Worm (Caenorhabditis elegans) whole organism, L3 larva: Measurements from ENCODE around the gene soc-2.
"Not testable (repeated sequence)": the region's sequence is repeated elsewhere in the genome, so short reads cannot be mapped to it uniquely, and the experiment has no call there.

Experiments
- R02D3.7 ChIP-seq: fragments of 150-350 bp; optimal IDR thresholded peaks from 2 replicates; lab custom pipeline; 2014; ENCODE audit warnings: missing biosample characterization, missing genetic modification characterization
- aly-2 ChIP-seq: fragments of 150-350 bp; optimal IDR thresholded peaks from 2 replicates; lab custom pipeline; 2014; ENCODE audit warnings: missing biosample characterization, missing genetic modification characterization
- ceh-16 ChIP-seq: sonication (generic microtip); optimal IDR thresholded peaks from 2 replicates; lab custom pipeline; 2017; ENCODE audit warnings: missing biosample characterization, missing genetic modification characterization
- ceh-28 ChIP-seq: fragments of 150-350 bp; optimal IDR thresholded peaks from 2 replicates; lab custom pipeline; 2014; ENCODE audit warnings: missing biosample characterization, missing genetic modification reagents, missing genetic modification characterization
- ceh-82 ChIP-seq: fragments of 150-350 bp; optimal IDR thresholded peaks from 2 replicates; lab custom pipeline; 2014; ENCODE audit warnings: missing biosample characterization, missing genetic modification characterization
- ceh-9 ChIP-seq: sonication (generic microtip); optimal IDR thresholded peaks from 2 replicates; lab custom pipeline; 2018; ENCODE audit warnings: missing biosample characterization, missing genetic modification characterization
- daf-12 ChIP-seq: fragments of 150-350 bp; optimal IDR thresholded peaks from 2 replicates; lab custom pipeline; 2014; ENCODE audit warnings: missing biosample characterization, missing genetic modification reagents, missing genetic modification characterization
- egl-27 ChIP-seq: sonication (generic microtip); optimal IDR thresholded peaks from 4 replicates; lab custom pipeline; 2017; ENCODE audit warnings: missing biosample characterization, missing genetic modification reagents, missing genetic modification characterization
- elt-1 ChIP-seq: fragments of 150-350 bp; optimal IDR thresholded peaks from 2 replicates; lab custom pipeline; 2014; ENCODE audit warnings: missing biosample characterization, missing genetic modification characterization
- elt-3 ChIP-seq, 3 experiments: fragments of 150-350 bp in 1 of 3; sonication (generic microtip) in 2 of 3; optimal IDR thresholded peaks; 2 replicates in 2 of 3; 4 replicates in 1 of 3; lab custom pipeline; 2014 to 2017; ENCODE audit warnings: missing biosample characterization in 3 of 3, missing genetic modification characterization in 3 of 3
- eor-1 ChIP-seq, 2 experiments: fragments of 150-350 bp; optimal IDR thresholded peaks; 2 replicates each; lab custom pipeline; 2014 to 2018; ENCODE audit warnings: missing biosample characterization in 2 of 2, missing genetic modification characterization in 2 of 2
- fos-1 ChIP-seq: fragments of 150-350 bp; optimal IDR thresholded peaks from 2 replicates; lab custom pipeline; 2014; ENCODE audit warnings: missing biosample characterization, missing genetic modification characterization
- lin-15B ChIP-seq: fragments of 150-350 bp; optimal IDR thresholded peaks from 2 replicates; lab custom pipeline; 2014; ENCODE audit warnings: missing biosample characterization, missing genetic modification characterization
- lin-39 ChIP-seq: fragments of 150-350 bp; optimal IDR thresholded peaks from 2 replicates; lab custom pipeline; 2018; ENCODE audit warnings: missing biosample characterization, missing genetic modification reagents, missing genetic modification characterization
- mml-1 ChIP-seq: fragments of 150-350 bp; sonication (generic microtip); optimal IDR thresholded peaks from 3 replicates; lab custom pipeline; 2014; ENCODE audit warnings: missing biosample characterization, missing genetic modification characterization
- nfya-1 ChIP-seq: sonication (generic microtip); optimal IDR thresholded peaks from 2 replicates; lab custom pipeline; 2017; ENCODE audit warnings: missing genetic modification characterization, mild to moderate bottlenecking, missing compliant biosample characterization, antibody characterized with exemption, moderate library complexity; ENCODE audit not compliant: insufficient read depth
- nhr-11 ChIP-seq: fragments of 150-350 bp; optimal IDR thresholded peaks from 2 replicates; lab custom pipeline; 2014; ENCODE audit warnings: missing biosample characterization, missing genetic modification characterization
- nhr-23 ChIP-seq: fragments of 150-350 bp; optimal IDR thresholded peaks from 2 replicates; lab custom pipeline; 2014; ENCODE audit warnings: missing biosample characterization, missing genetic modification reagents, missing genetic modification characterization
- nhr-237 ChIP-seq: fragments of 150-350 bp; optimal IDR thresholded peaks from 2 replicates; lab custom pipeline; 2014; ENCODE audit warnings: missing biosample characterization, missing genetic modification characterization
- nhr-25 ChIP-seq: sonication (generic microtip); optimal IDR thresholded peaks from 2 replicates; lab custom pipeline; 2017; ENCODE audit warnings: missing biosample characterization, missing genetic modification characterization
- nhr-28 ChIP-seq: fragments of 150-350 bp; optimal IDR thresholded peaks from 2 replicates; lab custom pipeline; 2014; ENCODE audit warnings: missing biosample characterization, missing genetic modification characterization
- nhr-43 ChIP-seq: sonication (generic microtip); optimal IDR thresholded peaks from 2 replicates; lab custom pipeline; 2016; ENCODE audit warnings: mild to moderate bottlenecking, missing genetic modification characterization, missing compliant biosample characterization; ENCODE audit not compliant: poor library complexity, severe bottlenecking
- nhr-76 ChIP-seq: fragments of 150-350 bp; sonication (generic microtip); optimal IDR thresholded peaks from 5 replicates; lab custom pipeline; 2014; ENCODE audit warnings: missing biosample characterization, missing genetic modification characterization
- pha-4 ChIP-seq: fragments of 150-350 bp; optimal IDR thresholded peaks from 2 replicates; lab custom pipeline; 2014; ENCODE audit warnings: missing biosample characterization, missing genetic modification reagents, missing genetic modification characterization
- pqm-1 ChIP-seq: fragments of 150-350 bp; optimal IDR thresholded peaks from 2 replicates; lab custom pipeline; 2017; ENCODE audit warnings: missing biosample characterization, missing genetic modification characterization, inconsistent platforms
- sea-2 ChIP-seq: fragments of 150-350 bp; sonication (generic microtip); optimal IDR thresholded peaks from 4 replicates; lab custom pipeline; 2014; ENCODE audit warnings: missing biosample characterization, missing genetic modification reagents, missing genetic modification characterization
- snpc-4 ChIP-seq: fragments of 150-350 bp; optimal IDR thresholded peaks from 2 replicates; lab custom pipeline; 2014; ENCODE audit warnings: missing biosample characterization, missing genetic modification characterization
- tbx-2 ChIP-seq: sonication (generic microtip); optimal IDR thresholded peaks from 2 replicates; lab custom pipeline; 2016; ENCODE audit warnings: mild to moderate bottlenecking, missing genetic modification characterization, missing compliant biosample characterization
- unc-39 ChIP-seq: sonication (generic microtip); optimal IDR thresholded peaks from 4 replicates; lab custom pipeline; 2017; ENCODE audit warnings: missing biosample characterization, missing genetic modification characterization

soc-2 gene

DNA sequence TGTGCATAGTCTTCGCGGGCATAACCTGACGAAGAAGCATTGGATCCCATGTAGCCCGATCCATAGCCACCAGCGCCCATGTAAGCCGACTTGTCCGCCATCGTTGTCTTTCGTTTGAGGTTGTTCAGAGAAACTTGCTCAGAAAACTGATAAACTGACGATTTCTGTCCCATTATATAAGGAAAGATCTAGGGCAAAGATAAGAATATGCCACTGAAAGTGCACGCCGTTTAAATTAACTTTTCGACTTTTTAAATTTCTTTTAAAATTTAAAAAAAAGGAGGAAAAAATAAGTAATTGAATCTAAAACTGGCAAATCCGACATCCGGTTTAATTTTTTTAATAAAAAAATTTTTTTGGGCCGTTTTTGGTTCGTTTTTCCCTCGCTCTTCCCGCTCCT is 13.3 kb upstream of the soc-2 start, which contains the start of gene nspd-6:
TSS of gene nspd-6 (minus strand) at position 101 of the 400 bp plus-strand sequence.
- not testable (repeated sequence) for TF ChIP-seq aly-2 (tag; lab: Kevin White, UChicago); nhr-237 (tag; lab: Kevin White, UChicago); elt-3 (tag; optimal IDR thresholded peaks at IDR 0.05; lab: Kevin White, UChicago)

DNA sequence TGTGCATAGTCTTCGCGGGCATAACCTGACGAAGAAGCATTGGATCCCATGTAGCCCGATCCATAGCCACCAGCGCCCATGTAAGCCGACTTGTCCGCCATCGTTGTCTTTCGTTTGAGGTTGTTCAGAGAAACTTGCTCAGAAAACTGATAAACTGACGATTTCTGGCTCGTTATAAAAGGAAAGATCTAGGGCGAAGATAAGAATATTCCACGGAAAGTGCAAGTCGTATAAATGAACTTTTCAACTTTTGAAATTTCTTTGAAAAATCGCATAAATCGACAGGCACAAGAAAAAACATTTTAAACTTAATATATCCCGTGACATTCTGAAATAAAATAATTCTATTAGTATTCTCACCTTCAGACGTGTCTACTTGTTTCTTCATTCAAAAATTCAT is 10.7 kb upstream of the soc-2 start, which contains the start of the genes nspd-3 and C24D10.2:
TSS of gene nspd-3 (minus strand) at position 101 of the 400 bp plus-strand sequence.
TSS of gene C24D10.2 (plus strand) at position 399 of the 400 bp plus-strand sequence.
- not testable (repeated sequence) for TF ChIP-seq mml-1 (tag; lab: Kevin White, UChicago); egl-27; unc-39 (tag; lab: Kevin White, UChicago)

DNA sequence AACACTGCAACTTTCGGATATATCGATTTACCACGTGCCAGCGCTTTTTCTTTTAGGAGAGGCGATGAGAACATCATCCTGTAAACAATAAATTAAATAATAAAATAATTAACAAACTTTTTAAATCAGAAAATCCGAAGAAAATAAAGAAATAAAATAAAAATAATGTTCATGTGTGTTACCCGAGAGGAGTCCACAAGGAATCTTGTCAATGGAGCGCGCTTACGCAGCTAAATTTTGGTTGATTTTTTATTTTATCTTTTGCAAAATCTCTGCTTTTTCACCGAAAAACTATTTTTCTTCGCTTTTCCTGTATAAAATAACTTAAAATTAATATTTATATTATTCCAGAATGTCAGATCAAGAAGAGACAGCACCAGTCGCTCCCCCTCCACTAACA is 7.9 kb upstream of the soc-2 start, which contains the start of the genes C24D10.6 and C24D10.4:
TSS of gene C24D10.6 (minus strand) at position 78 of the 400 bp plus-strand sequence.
TSS of gene C24D10.4 (plus strand) at position 352 of the 400 bp plus-strand sequence.
- TF ChIP-seq mml-1 (tag; lab: Kevin White, UChicago), result no peak
- no peak for TF ChIP-seq elt-1 (tag; lab: Kevin White, UChicago)
- TF ChIP-seq snpc-4 (tag; lab: Kevin White, UChicago), result peak; percentile 46
- TF ChIP-seq R02D3.7 (tag; lab: Kevin White, UChicago), result peak; percentile 42
- no peak for TF ChIP-seq pha-4 (tag; lab: Kevin White, UChicago)
- TF ChIP-seq elt-3 (tag; optimal IDR thresholded peaks at IDR 0.05; lab: Kevin White, UChicago), result no peak
- TF ChIP-seq nfya-1, result peak; percentile 53
- TF ChIP-seq eor-1 (tag; optimal IDR thresholded peaks at IDR 0.05; lab: Kevin White, UChicago), result no peak
- peak; percentile 70 for TF ChIP-seq nhr-23 (tag; lab: Kevin White, UChicago)
- no peak for TF ChIP-seq ceh-16 (tag; lab: Kevin White, UChicago)
- no peak for TF ChIP-seq ceh-9 (tag; lab: Kevin White, UChicago)
- TF ChIP-seq egl-27, result no peak
- TF ChIP-seq fos-1, result no peak
- no peak for TF ChIP-seq ceh-82 (tag; lab: Kevin White, UChicago)
- TF ChIP-seq nhr-25, result no peak
- TF ChIP-seq nhr-28 (tag; lab: Kevin White, UChicago), result no peak
- no peak for TF ChIP-seq pqm-1 (tag; lab: Kevin White, UChicago)
- no peak for TF ChIP-seq daf-12 (tag; lab: Kevin White, UChicago)
- TF ChIP-seq lin-15B, result peak; percentile 87

- no peak for TF ChIP-seq egl-27
- TF ChIP-seq nhr-76 (tag; lab: Kevin White, UChicago), result no peak
- TF ChIP-seq daf-12 (tag; lab: Kevin White, UChicago), result no peak
- TF ChIP-seq tbx-2 (tag; lab: Kevin White, UChicago), result no peak
- no peak for TF ChIP-seq nfya-1
- no peak for TF ChIP-seq pqm-1 (tag; lab: Kevin White, UChicago)
- no peak for TF ChIP-seq nhr-23 (tag; lab: Kevin White, UChicago)
- no peak for TF ChIP-seq nhr-237 (tag; lab: Kevin White, UChicago)
- no peak for TF ChIP-seq nhr-28 (tag; lab: Kevin White, UChicago)
- TF ChIP-seq elt-1 (tag; lab: Kevin White, UChicago), result no peak
These were observed 4.9 kb upstream of the soc-2 start, which contains the start of gene C24D10.49 for ce11 chrIV:5157226-5157625. Gene C24D10.49 (minus strand): TSS chrIV:5157326.

ce11 chrIV:5149793-5150192 is 2.5 kb downstream of the soc-2 start, which contains the start of gene C24D10.5:
Gene C24D10.5 (plus strand): TSS chrIV:5150093.
- TF ChIP-seq nhr-23 (tag; lab: Kevin White, UChicago), result no peak
- no peak for TF ChIP-seq lin-39 (tag; lab: Kevin White, UChicago)
- TF ChIP-seq nfya-1, result no peak
- no peak for TF ChIP-seq nhr-43
- TF ChIP-seq nhr-28 (tag; lab: Kevin White, UChicago), result no peak
- no peak for TF ChIP-seq nhr-237 (tag; lab: Kevin White, UChicago)
- TF ChIP-seq ceh-28 (tag; lab: Kevin White, UChicago), result no peak
- TF ChIP-seq nhr-11 (tag; lab: Kevin White, UChicago), result no peak
- no peak for TF ChIP-seq eor-1 (tag; optimal IDR thresholded peaks at IDR 0.05; lab: Kevin White, UChicago)
- no peak for TF ChIP-seq sea-2 (GFP tag; lab: Kevin White, UChicago)

ce11 chrIV:5139972-5140371 is 12.3 kb downstream of the soc-2 start:
- no peak for TF ChIP-seq ceh-16 (tag; lab: Kevin White, UChicago)
- TF ChIP-seq elt-3 (tag; optimal IDR thresholded peaks at IDR 0.05; lab: Kevin White, UChicago), result peak in 1 of 3 experiments; percentile 28
